Worm (Caenorhabditis elegans) whole organism, L1 larva: ENCODE measurements around the gene sorb-1.
A peak's percentile ranks its signal among the peaks of the same experiment; 100 is the strongest.

ENCODE experiments used
- C04F5.9 ChIP-seq: sonication (generic microtip); optimal IDR thresholded peaks from 2 replicates; lab custom pipeline; 2016; ENCODE audit warnings: missing genetic modification characterization, missing compliant biosample characterization
- C34B4.2 ChIP-seq: sonication (generic microtip); optimal IDR thresholded peaks from 2 replicates; lab custom pipeline; 2017; ENCODE audit warnings: mild to moderate bottlenecking, missing genetic modification characterization, missing compliant biosample characterization
- ama-1 ChIP-seq: fragments of 150-350 bp; optimal IDR thresholded peaks from 2 replicates; lab custom pipeline; 2014
- blmp-1 ChIP-seq: fragments of 150-350 bp; optimal IDR thresholded peaks from 2 replicates; lab custom pipeline; 2014; ENCODE audit warnings: missing biosample characterization, missing genetic modification characterization
- ceh-90 ChIP-seq: sonication (generic microtip); optimal IDR thresholded peaks from 2 replicates; lab custom pipeline; 2016; ENCODE audit warnings: missing genetic modification characterization, missing compliant biosample characterization
- dpl-1 ChIP-seq, 3 experiments: fragments of 150-350 bp in 2 of 3; sonication (generic microtip) in 1 of 3; optimal IDR thresholded peaks; 2 replicates each; lab custom pipeline; 2014 to 2017; ENCODE audit warnings: missing biosample characterization in 3 of 3, missing genetic modification characterization in 3 of 3, missing genetic modification reagents in 3 of 3
- dsc-1 ChIP-seq: sonication (generic microtip); optimal IDR thresholded peaks from 2 replicates; lab custom pipeline; 2016; ENCODE audit warnings: mild to moderate bottlenecking, missing genetic modification characterization, missing compliant biosample characterization
- efl-1 ChIP-seq, 4 experiments: fragments of 150-350 bp; optimal IDR thresholded peaks in 3 of 4; peaks in 1 of 4; 1 replicate in 1 of 4; 2 replicates in 3 of 4; lab custom pipeline; 2014; ENCODE audit warnings: missing biosample characterization in 2 of 4, missing genetic modification characterization in 2 of 4, missing genetic modification reagents in 2 of 4
- egl-27 ChIP-seq, 2 experiments: fragments of 150-350 bp in 1 of 2; sonication (generic microtip); optimal IDR thresholded peaks; 3 replicates each; lab custom pipeline; 2017 to 2018; ENCODE audit warnings: missing biosample characterization in 2 of 2, missing genetic modification characterization in 2 of 2, missing genetic modification reagents in 2 of 2
- elt-2 ChIP-seq: sonication (generic microtip); optimal IDR thresholded peaks from 2 replicates; lab custom pipeline; 2016; ENCODE audit warnings: missing genetic modification characterization, mild to moderate bottlenecking, inconsistent platforms, missing compliant biosample characterization, missing genetic modification reagents
- elt-3 ChIP-seq, 6 experiments: fragments of 150-350 bp in 1 of 6; sonication (generic microtip); optimal IDR thresholded peaks; 2 replicates each; lab custom pipeline; 2017 to 2018; ENCODE audit warnings: missing biosample characterization in 6 of 6, missing genetic modification characterization in 6 of 6, inconsistent platforms in 1 of 6
- ets-5 ChIP-seq: fragments of 200-800 bp; sonication (Bioruptor generic); IDR thresholded peaks from 2 replicates; pipeline ENCODE4 v1.3.6; 2022; ENCODE audit warnings: missing genetic modification characterization, missing compliant biosample characterization
- fkh-10 ChIP-seq: sonication (generic microtip); optimal IDR thresholded peaks from 2 replicates; lab custom pipeline; 2017; ENCODE audit warnings: missing biosample characterization, missing genetic modification reagents, missing genetic modification characterization
- grh-1 ChIP-seq: fragments of 200-800 bp; sonication (Bioruptor generic); IDR thresholded peaks from 2 replicates; pipeline ENCODE4 v1.3.6; 2022; ENCODE audit warnings: missing genetic modification reagents, missing genetic modification characterization, missing compliant biosample characterization
- hlh-17 ChIP-seq: fragments of 200-800 bp; sonication (Bioruptor generic); optimal IDR thresholded peaks from 2 replicates; lab custom pipeline; 2018; ENCODE audit warnings: missing genetic modification characterization, mild to moderate bottlenecking, missing compliant biosample characterization, moderate library complexity, borderline replicate concordance
- hlh-4 ChIP-seq: sonication (generic microtip); optimal IDR thresholded peaks from 2 replicates; lab custom pipeline; 2016; ENCODE audit warnings: mild to moderate bottlenecking, missing genetic modification characterization, missing compliant biosample characterization
- hpl-2 ChIP-seq: fragments of 150-350 bp; optimal IDR thresholded peaks from 2 replicates; lab custom pipeline; 2014; ENCODE audit warnings: missing biosample characterization, missing genetic modification reagents, missing genetic modification characterization
- irx-1 ChIP-seq: sonication (generic microtip); optimal IDR thresholded peaks from 2 replicates; lab custom pipeline; 2016; ENCODE audit warnings: missing genetic modification characterization, missing compliant biosample characterization
- isw-1 ChIP-seq: fragments of 200-800 bp; sonication (Bioruptor generic); IDR thresholded peaks from 2 replicates; pipeline ENCODE4 v1.3.6; 2022; ENCODE audit warnings: missing genetic modification characterization, missing compliant biosample characterization
- lin-13 ChIP-seq: fragments of 150-350 bp; optimal IDR thresholded peaks from 2 replicates; lab custom pipeline; 2014; ENCODE audit warnings: missing biosample characterization, missing genetic modification reagents, missing genetic modification characterization
- lin-14 ChIP-seq: fragments of 200-800 bp; sonication (Bioruptor generic); optimal IDR thresholded peaks from 2 replicates; lab custom pipeline; 2018; ENCODE audit warnings: mild to moderate bottlenecking, missing genetic modification characterization, moderate library complexity, missing compliant biosample characterization
- lin-35 ChIP-seq, 2 experiments: fragments of 150-350 bp; optimal IDR thresholded peaks; 2 replicates each; lab custom pipeline; 2014; ENCODE audit warnings: missing biosample characterization in 2 of 2, missing genetic modification characterization in 2 of 2, missing genetic modification reagents in 2 of 2
- lir-3 ChIP-seq: sonication (generic microtip); optimal IDR thresholded peaks from 2 replicates; lab custom pipeline; 2016; ENCODE audit warnings: mild to moderate bottlenecking, missing genetic modification characterization, moderate library complexity, missing compliant biosample characterization; ENCODE audit not compliant: poor library complexity
- mdl-1 ChIP-seq, 2 experiments: fragments of 150-350 bp; optimal IDR thresholded peaks; 2 replicates each; lab custom pipeline; 2014 to 2017; ENCODE audit warnings: missing biosample characterization in 2 of 2, missing genetic modification characterization in 2 of 2, inconsistent platforms in 1 of 2
- nhr-11 ChIP-seq: fragments of 150-350 bp; optimal IDR thresholded peaks from 2 replicates; lab custom pipeline; 2014; ENCODE audit warnings: missing biosample characterization, missing genetic modification characterization
- nhr-12 ChIP-seq: sonication (generic microtip); optimal IDR thresholded peaks from 2 replicates; lab custom pipeline; 2017; ENCODE audit warnings: missing biosample characterization, missing genetic modification characterization
- nhr-237 ChIP-seq: fragments of 150-350 bp; optimal IDR thresholded peaks from 2 replicates; lab custom pipeline; 2014; ENCODE audit warnings: missing biosample characterization, missing genetic modification characterization
- nhr-71 ChIP-seq: sonication (generic microtip); optimal IDR thresholded peaks from 2 replicates; lab custom pipeline; 2016; ENCODE audit warnings: mild to moderate bottlenecking, missing genetic modification characterization, moderate library complexity, missing compliant biosample characterization
- nhr-76 ChIP-seq: sonication (generic microtip); optimal IDR thresholded peaks from 2 replicates; lab custom pipeline; 2017; ENCODE audit warnings: missing biosample characterization, missing genetic modification characterization
- nhr-77 ChIP-seq: fragments of 150-350 bp; optimal IDR thresholded peaks from 2 replicates; lab custom pipeline; 2014; ENCODE audit warnings: missing biosample characterization, missing genetic modification characterization
- nhr-90 ChIP-seq: sonication (generic microtip); optimal IDR thresholded peaks from 2 replicates; lab custom pipeline; 2016; ENCODE audit warnings: mild to moderate bottlenecking, missing genetic modification characterization, missing compliant biosample characterization; ENCODE audit not compliant: poor library complexity
- pag-3 ChIP-seq: sonication (generic microtip); optimal IDR thresholded peaks from 2 replicates; lab custom pipeline; 2017; ENCODE audit warnings: missing genetic modification characterization, mild to moderate bottlenecking, missing compliant biosample characterization, antibody characterized with exemption, borderline replicate concordance; ENCODE audit not compliant: insufficient read depth
- pax-3 ChIP-seq: fragments of 200-800 bp; sonication (Bioruptor generic); optimal IDR thresholded peaks from 2 replicates; lab custom pipeline; 2018; ENCODE audit warnings: mild to moderate bottlenecking, missing genetic modification characterization, moderate library complexity, missing compliant biosample characterization
- skn-1 ChIP-seq: fragments of 150-350 bp; optimal IDR thresholded peaks from 2 replicates; lab custom pipeline; 2014; ENCODE audit warnings: missing biosample characterization, missing genetic modification characterization
- sox-4 ChIP-seq: sonication (generic microtip); optimal IDR thresholded peaks from 2 replicates; lab custom pipeline; 2016; ENCODE audit warnings: missing genetic modification characterization, missing compliant biosample characterization
- sup-37 ChIP-seq: fragments of 200-800 bp; sonication (Bioruptor generic); optimal IDR thresholded peaks from 2 replicates; lab custom pipeline; 2018; ENCODE audit warnings: mild to moderate bottlenecking, missing genetic modification characterization, missing compliant biosample characterization
- unc-86 ChIP-seq: sonication (generic microtip); optimal IDR thresholded peaks from 2 replicates; lab custom pipeline; 2016; ENCODE audit warnings: missing genetic modification characterization, missing compliant biosample characterization
- unc-98 ChIP-seq: fragments of 200-800 bp; sonication (Bioruptor generic); IDR thresholded peaks from 2 replicates; pipeline ENCODE4 v1.3.6; 2022; ENCODE audit warnings: missing genetic modification characterization, missing compliant biosample characterization
- xbp-1 ChIP-seq: sonication (generic microtip); optimal IDR thresholded peaks from 2 replicates; lab custom pipeline; 2016; ENCODE audit warnings: missing genetic modification characterization, missing compliant biosample characterization
- ztf-4 ChIP-seq: fragments of 150-350 bp; optimal IDR thresholded peaks from 2 replicates; lab custom pipeline; 2014; ENCODE audit warnings: missing biosample characterization, missing genetic modification characterization

sorb-1 gene

DNA sequence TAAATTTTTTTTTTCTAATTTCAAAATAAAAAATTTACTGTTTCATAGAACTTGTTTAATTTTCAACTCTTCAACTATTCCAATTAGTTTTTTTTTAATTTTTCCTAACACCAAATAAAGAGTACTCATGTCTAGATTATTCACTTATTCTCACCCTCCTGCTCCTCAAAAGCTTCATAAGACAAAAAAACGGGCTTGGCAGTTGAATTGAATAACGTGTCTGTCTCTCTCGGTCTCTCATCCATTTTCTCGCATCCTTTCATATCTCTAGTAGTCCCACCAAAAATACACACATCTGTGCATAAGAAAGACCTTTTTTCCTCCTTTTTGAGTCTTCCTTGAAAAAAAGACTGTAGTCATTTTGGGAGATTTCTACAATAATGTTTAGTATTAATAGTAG is 13.3 kb downstream of the sorb-1 start:
- TF ChIP-seq lin-35 (GFP tag; optimal IDR thresholded peaks at IDR 0.05; lab: Kevin White, UChicago) (no peak), grh-1 (GFP tag; lab: Robert Waterston, UW) (no peak), ztf-4 (no peak), fkh-10 (peak; percentile 6), ets-5 (no peak)

- no peak for TF ChIP-seq ama-1
- no peak for TF ChIP-seq C04F5.9 (tag; lab: Kevin White, UChicago)
- no peak for TF ChIP-seq nhr-76 (tag; lab: Kevin White, UChicago)
- no peak for TF ChIP-seq irx-1 (tag; lab: Kevin White, UChicago)
- TF ChIP-seq, all 84 proteins: peak for 0
Measured at ce11 chrIV:13764708-13765107, 14.6 kb downstream of the sorb-1 start.

DNA sequence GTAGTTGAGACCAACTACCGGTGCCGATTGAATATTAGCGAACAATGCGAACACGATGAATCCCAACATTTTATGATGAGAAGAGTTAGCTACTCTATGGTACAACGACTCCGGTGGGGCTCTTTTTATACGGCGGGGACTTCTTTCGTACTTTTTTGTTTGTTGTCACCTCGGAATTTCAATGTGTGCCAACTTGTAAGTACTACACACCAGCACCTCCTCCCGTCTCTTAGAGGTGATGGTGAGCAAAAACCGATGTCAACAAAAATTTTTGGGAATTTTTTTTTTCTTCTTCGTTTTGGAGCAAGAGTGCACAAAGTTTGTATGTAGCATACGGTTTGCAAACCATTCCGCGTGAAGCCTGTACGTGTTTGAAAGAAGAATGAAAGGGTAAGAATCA is 24.4 kb downstream of the sorb-1 start, which contains the start of gene Y45F10D.2:
Gene Y45F10D.2, minus strand, starts transcription at position 101 of the 400 bp plus-strand sequence.
- no peak for TF ChIP-seq efl-1 (optimal IDR thresholded peaks at IDR 0.05; lab: Kevin White, UChicago)
- TF ChIP-seq efl-1 (GFP tag; optimal IDR thresholded peaks at IDR 0.05 in 1 of 2; lab: Kevin White, UChicago): peak in 1 of 2 experiments; percentile 57
- no peak for TF ChIP-seq blmp-1 (tag; lab: Kevin White, UChicago)
- no peak for TF ChIP-seq sup-37 (GFP tag; lab: Kevin White, UChicago)
- no peak for TF ChIP-seq nhr-76 (tag; lab: Kevin White, UChicago)

ce11 chrIV:13776115-13776514 is 26.0 kb downstream of the sorb-1 start, which contains the start of gene Y45F10D.16:
Y45F10D.16 (plus strand) TSS chrIV:13776415.
- TF ChIP-seq unc-86 (tag; lab: Kevin White, UChicago): no peak
- no peak for TF ChIP-seq nhr-237
- no peak for TF ChIP-seq C34B4.2 (tag; lab: Kevin White, UChicago)
- no peak for TF ChIP-seq grh-1 (GFP tag; lab: Robert Waterston, UW)
- no peak for TF ChIP-seq egl-27 (tag; optimal IDR thresholded peaks at IDR 0.05; lab: Kevin White, UChicago)

DNA sequence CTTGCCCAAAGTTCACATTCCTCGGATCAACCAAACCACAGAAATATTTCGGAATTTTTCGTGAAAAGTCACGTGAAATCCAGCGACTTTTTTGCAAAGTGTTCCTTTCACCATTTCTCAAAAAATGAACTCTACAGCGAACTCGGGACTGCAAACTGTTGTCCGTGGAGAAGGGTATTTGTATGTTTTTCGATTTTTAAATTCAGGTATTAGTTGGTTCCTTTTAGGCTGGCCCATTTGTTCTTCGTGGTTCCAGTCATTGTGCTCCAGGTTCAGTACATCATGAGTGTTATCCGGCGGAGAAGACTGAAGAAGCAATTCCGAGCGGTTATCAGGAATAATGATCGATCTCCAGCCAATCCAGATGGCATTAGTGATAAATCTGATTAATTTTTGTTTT is 26.6 kb downstream of the sorb-1 start:
- TF ChIP-seq efl-1 (optimal IDR thresholded peaks at IDR 0.05; lab: Kevin White, UChicago): no peak
- TF ChIP-seq efl-1 (GFP tag; optimal IDR thresholded peaks at IDR 0.05 in 1 of 2; lab: Kevin White, UChicago): peak in 1 of 2 experiments; percentile 68
- no peak for TF ChIP-seq irx-1 (tag; lab: Kevin White, UChicago)
- TF ChIP-seq, all 84 proteins: peak for 1

- TF ChIP-seq nhr-77 (tag; lab: Kevin White, UChicago): peak; percentile 58
- TF ChIP-seq nhr-11 (tag; lab: Kevin White, UChicago): no peak
- peak; percentile 6 for TF ChIP-seq elt-2 (tag; lab: Kevin White, UChicago)
- peak; percentile 25 for TF ChIP-seq pax-3 (tag; lab: Kevin White, UChicago)
- TF ChIP-seq hlh-17 (GFP tag; lab: Kevin White, UChicago): no peak
- peak in 1 of 2 experiments; percentile 69 for TF ChIP-seq mdl-1 (tag; optimal IDR thresholded peaks at IDR 0.05; lab: Kevin White, UChicago)
- peak; percentile 65 for TF ChIP-seq isw-1
- TF ChIP-seq nhr-76 (tag; lab: Kevin White, UChicago): no peak
- TF ChIP-seq pag-3 (tag; lab: Kevin White, UChicago): no peak
- peak; percentile 81 to 85 for TF ChIP-seq efl-1 (optimal IDR thresholded peaks at IDR 0.05; lab: Kevin White, UChicago)
- TF ChIP-seq efl-1 (GFP tag; optimal IDR thresholded peaks at IDR 0.05 in 1 of 2; lab: Kevin White, UChicago): peak; percentile 77 to 96
- TF ChIP-seq nhr-90 (tag; lab: Kevin White, UChicago): peak; percentile 67
- peak; percentile 57 for TF ChIP-seq blmp-1 (tag; lab: Kevin White, UChicago)
- peak; percentile 82 for TF ChIP-seq nhr-71
- TF ChIP-seq ceh-90 (tag; lab: Kevin White, UChicago): no peak
- TF ChIP-seq elt-3 (tag; optimal IDR thresholded peaks at IDR 0.05; lab: Kevin White, UChicago): peak in 2 of 6 experiments; percentile 60 to 87
- TF ChIP-seq unc-98: no peak
- peak; percentile 74 to 84 (median 80) for TF ChIP-seq dpl-1 (GFP tag; optimal IDR thresholded peaks at IDR 0.05; lab: Kevin White, UChicago)
- TF ChIP-seq hpl-2 (GFP tag; lab: Kevin White, UChicago): no peak
- TF ChIP-seq sox-4 (tag; lab: Kevin White, UChicago): peak; percentile 47
- no peak for TF ChIP-seq nhr-12 (tag; lab: Kevin White, UChicago)
- TF ChIP-seq ets-5: no peak
- no peak for TF ChIP-seq lin-14
- no peak for TF ChIP-seq lir-3 (tag; lab: Kevin White, UChicago)
- TF ChIP-seq hlh-4 (tag; lab: Kevin White, UChicago): no peak
- TF ChIP-seq ama-1: no peak
- peak; percentile 53 for TF ChIP-seq dsc-1
- TF ChIP-seq skn-1 (tag; lab: Kevin White, UChicago): peak; percentile 82
- peak; percentile 76 for TF ChIP-seq lin-13
- peak; percentile 80 for TF ChIP-seq xbp-1 (tag; lab: Kevin White, UChicago)
Measured at ce11 chrIV:13777480-13777879, 27.3 kb downstream of the sorb-1 start, which contains the start of gene rpl-18. rpl-18 (plus strand) TSS chrIV:13777865.
